Worm (Caenorhabditis elegans): Measurements from ENCODE around the gene age-1.
"Not testable (repeated sequence)": the region's sequence is repeated elsewhere in the genome, so short reads cannot be mapped to it uniquely, and the experiment has no call there.

The age-1 gene

ce11 chrII:11551981-11552380 is 25.1 kb upstream of the age-1 start, which contains the start of gene dhgd-1:
Gene dhgd-1 (minus strand): TSS chrII:11552081.
- not testable (repeated sequence) for TF ChIP-seq T23F11.4 (GFP tag; optimal IDR thresholded peaks at IDR 0.05); unc-3 (GFP tag; conservative IDR thresholded peaks at IDR 0.05); unc-3 (tag; optimal IDR thresholded peaks at IDR 0.05); fax-1 (tag; optimal IDR thresholded peaks at IDR 0.05)

- peak; percentile 29 for TF ChIP-seq ceh-6 (GFP tag; optimal IDR thresholded peaks at IDR 0.05)
- peak; percentile 17 for TF ChIP-seq ceh-30 (tag; optimal IDR thresholded peaks at IDR 0.05)
- peak; percentile 79 for TF ChIP-seq ama-1 (optimal IDR thresholded peaks at IDR 0.05)
- TF ChIP-seq elt-2 (tag; optimal IDR thresholded peaks at IDR 0.05) = peak; percentile 30
- TF ChIP-seq rnt-1 (tag; optimal IDR thresholded peaks at IDR 0.05) = peak; percentile 28
- TF ChIP-seq sdc-2 (tag; optimal IDR thresholded peaks at IDR 0.05) = no peak
- no peak for TF ChIP-seq mec-3 (tag; optimal IDR thresholded peaks at IDR 0.05; ENCODE audit: borderline replicate concordance)
- no peak for TF ChIP-seq ceh-48 (tag; optimal IDR thresholded peaks at IDR 0.05)
These were observed 20.4 kb upstream of the age-1 start, which contains the start of gene F54D5.7 for ce11 chrII:11547254-11547687. Gene F54D5.7 (plus strand): TSS chrII:11547517.

ce11 chrII:11545952-11546325 is 19.1 kb upstream of the age-1 start:
- TF ChIP-seq F13H6.1 (tag; optimal IDR thresholded peaks at IDR 0.05) = no peak
- TF ChIP-seq ceh-18 (tag; optimal IDR thresholded peaks at IDR 0.05) = no peak
- TF ChIP-seq nhr-232 (tag; optimal IDR thresholded peaks at IDR 0.05) = no peak
- no peak for TF ChIP-seq pha-4 (tag; optimal IDR thresholded peaks at IDR 0.05)
- no peak for TF ChIP-seq ceh-24 (tag; optimal IDR thresholded peaks at IDR 0.05)

- no peak for TF ChIP-seq K02D7.2 (tag; optimal IDR thresholded peaks at IDR 0.05)
- TF ChIP-seq unc-86 (tag; optimal IDR thresholded peaks at IDR 0.05) = peak; percentile 14
- TF ChIP-seq pax-1 (tag; optimal IDR thresholded peaks at IDR 0.05) = peak; percentile 61
- TF ChIP-seq ceh-19 (GFP tag; optimal IDR thresholded peaks at IDR 0.05) = peak; percentile 30
- TF ChIP-seq ref-2 (tag; optimal IDR thresholded peaks at IDR 0.05) = peak; percentile 93
- no peak for TF ChIP-seq sox-4 (tag; optimal IDR thresholded peaks at IDR 0.05)
- TF ChIP-seq hlh-8 (tag; optimal IDR thresholded peaks at IDR 0.05) = peak; percentile 36
- no peak for TF ChIP-seq hlh-15 (tag; optimal IDR thresholded peaks at IDR 0.05)
- no peak for TF ChIP-seq pha-2 (tag; optimal IDR thresholded peaks at IDR 0.05)
- TF ChIP-seq elt-4 (tag; optimal IDR thresholded peaks at IDR 0.05) = no peak
- TF ChIP-seq ceh-31 (tag; optimal IDR thresholded peaks at IDR 0.05) = peak; percentile 66
- TF ChIP-seq dve-1 (tag; optimal IDR thresholded peaks at IDR 0.05) = peak; percentile 29
- TF ChIP-seq C38D4.7 (GFP tag; optimal IDR thresholded peaks at IDR 0.05) = no peak
- TF ChIP-seq pat-9 (tag; optimal IDR thresholded peaks at IDR 0.05) = no peak
- no peak for TF ChIP-seq K09A11.1 (tag; optimal IDR thresholded peaks at IDR 0.05; ENCODE audit: insufficient read depth)
- peak; percentile 51 for TF ChIP-seq gmeb-2 (tag; optimal IDR thresholded peaks at IDR 0.05)
- no peak for TF ChIP-seq ahr-1 (tag; optimal IDR thresholded peaks at IDR 0.05)
- peak; percentile 77 for TF ChIP-seq rnt-1 (tag; optimal IDR thresholded peaks at IDR 0.05)
- no peak for TF ChIP-seq ceh-24 (tag; optimal IDR thresholded peaks at IDR 0.05)
- TF ChIP-seq nhr-232 (tag; optimal IDR thresholded peaks at IDR 0.05) = no peak
- TF ChIP-seq fax-1 (tag; optimal IDR thresholded peaks at IDR 0.05) = no peak
- peak; percentile 3 for TF ChIP-seq ceh-22 (tag; optimal IDR thresholded peaks at IDR 0.05)
- TF ChIP-seq ceh-34 (tag; optimal IDR thresholded peaks at IDR 0.05) = peak; percentile 86
- TF ChIP-seq dmd-4 (tag; optimal IDR thresholded peaks at IDR 0.05; ENCODE audit: borderline replicate concordance) = no peak
- no peak for TF ChIP-seq hlh-13 (GFP tag; optimal IDR thresholded peaks at IDR 0.05)
- peak; percentile 47 for TF ChIP-seq pros-1 (tag; optimal IDR thresholded peaks at IDR 0.05)
- TF ChIP-seq ztf-16 (tag; optimal IDR thresholded peaks at IDR 0.05) = peak; percentile 3
- TF ChIP-seq ceh-14 (tag; optimal IDR thresholded peaks at IDR 0.05) = peak; percentile 4
- peak; percentile 60 for TF ChIP-seq C08G9.2 (tag; optimal IDR thresholded peaks at IDR 0.05)
- TF ChIP-seq pha-4 (tag; optimal IDR thresholded peaks at IDR 0.05) = no peak
- TF ChIP-seq madf-2 (tag; optimal IDR thresholded peaks at IDR 0.05) = peak; percentile 65
- TF ChIP-seq pqm-1 (tag; optimal IDR thresholded peaks at IDR 0.05) = peak; percentile 52
- TF ChIP-seq unc-42 (tag; optimal IDR thresholded peaks at IDR 0.05) = peak; percentile 77
- peak; percentile 27 for TF ChIP-seq ama-1 (optimal IDR thresholded peaks at IDR 0.05)
- no peak for TF ChIP-seq che-1 (tag; optimal IDR thresholded peaks at IDR 0.05)
These were observed 18.6 kb upstream of the age-1 start, which contains the start of gene dnj-13 for ce11 chrII:11545299-11545951. Gene dnj-13 (plus strand): TSS chrII:11545701.

All from whole organism, late embryonic.